Worm (Caenorhabditis elegans): ENCODE measurements around the gene C36A4.11.

The C36A4.11 gene

DNA sequence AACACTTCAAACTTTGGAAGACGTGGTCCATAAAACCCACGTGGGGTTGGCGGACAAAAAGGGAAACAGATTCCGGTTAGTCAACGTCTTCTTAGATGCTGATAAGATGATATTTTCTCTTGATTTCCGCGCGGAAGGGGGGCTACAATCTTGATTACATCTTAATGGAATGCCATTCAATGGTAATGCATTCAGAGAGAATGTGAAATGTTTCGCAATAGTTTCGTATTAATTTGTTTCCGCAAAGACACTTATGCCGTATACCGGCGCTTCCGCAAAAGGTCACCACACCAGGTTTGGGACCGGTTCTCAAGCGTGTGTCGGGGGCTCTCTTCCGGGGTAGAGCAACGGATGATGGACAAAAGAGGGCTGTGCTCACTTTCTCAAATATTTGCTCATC lies 34.1 kb downstream of the C36A4.11 start:
- TF ChIP-seq ceh-9 (tag; optimal IDR thresholded peaks at IDR 0.05): no peak
- TF ChIP-seq odd-2 (tag; optimal IDR thresholded peaks at IDR 0.05): no peak
- TF ChIP-seq zip-5 (tag; optimal IDR thresholded peaks at IDR 0.05): no peak

DNA sequence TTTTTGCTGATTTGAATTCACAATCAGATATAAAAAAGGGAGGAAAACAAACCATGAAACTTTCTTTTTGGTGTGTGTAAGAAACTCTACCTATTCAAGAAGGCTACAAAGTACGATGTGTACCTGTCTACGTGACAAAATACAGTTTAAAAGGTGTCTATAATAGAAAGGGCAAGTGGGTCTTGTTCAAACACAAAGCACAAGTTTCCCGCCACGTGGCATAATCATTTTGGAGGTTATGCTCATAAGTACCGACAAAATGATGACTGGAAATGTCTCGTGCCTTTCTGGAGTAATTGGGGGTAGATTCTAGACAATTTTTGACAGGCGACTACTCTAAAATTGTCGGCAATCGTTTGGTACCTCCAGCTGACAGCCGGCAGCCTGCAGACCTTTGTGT lies 34.5 kb downstream of the C36A4.11 start:
- TF ChIP-seq Y22D7AL.16 (tag; optimal IDR thresholded peaks at IDR 0.05) (no peak), tbx-2 (tag; optimal IDR thresholded peaks at IDR 0.05) (no peak), pag-3 (tag; optimal IDR thresholded peaks at IDR 0.05; ENCODE audit: borderline replicate concordance) (no peak), pha-2 (tag; optimal IDR thresholded peaks at IDR 0.05) (no peak), ref-2 (tag; optimal IDR thresholded peaks at IDR 0.05) (no peak), ceh-45 (GFP tag; IDR thresholded peaks at IDR 0.05) (no peak), lin-11 (tag; optimal IDR thresholded peaks at IDR 0.05) (no peak), ceh-31 (tag; optimal IDR thresholded peaks at IDR 0.05) (no peak), K09A11.1 (tag; optimal IDR thresholded peaks at IDR 0.05; ENCODE audit: insufficient read depth) (no peak), syd-9 (tag; optimal IDR thresholded peaks at IDR 0.05) (no peak), pat-9 (tag; optimal IDR thresholded peaks at IDR 0.05) (no peak), ceh-48 (tag; optimal IDR thresholded peaks at IDR 0.05) (no peak), dmd-4 (tag; optimal IDR thresholded peaks at IDR 0.05; ENCODE audit: borderline replicate concordance) (no peak), hlh-15 (tag; optimal IDR thresholded peaks at IDR 0.05) (no peak), unc-86 (tag; optimal IDR thresholded peaks at IDR 0.05) (no peak), pax-1 (tag; optimal IDR thresholded peaks at IDR 0.05) (no peak), fkh-6 (tag; optimal IDR thresholded peaks at IDR 0.05) (no peak), ceh-19 (GFP tag; optimal IDR thresholded peaks at IDR 0.05) (no peak), ets-4 (tag; optimal IDR thresholded peaks at IDR 0.05) (no peak), ama-1 (optimal IDR thresholded peaks at IDR 0.05) (no peak)

DNA sequence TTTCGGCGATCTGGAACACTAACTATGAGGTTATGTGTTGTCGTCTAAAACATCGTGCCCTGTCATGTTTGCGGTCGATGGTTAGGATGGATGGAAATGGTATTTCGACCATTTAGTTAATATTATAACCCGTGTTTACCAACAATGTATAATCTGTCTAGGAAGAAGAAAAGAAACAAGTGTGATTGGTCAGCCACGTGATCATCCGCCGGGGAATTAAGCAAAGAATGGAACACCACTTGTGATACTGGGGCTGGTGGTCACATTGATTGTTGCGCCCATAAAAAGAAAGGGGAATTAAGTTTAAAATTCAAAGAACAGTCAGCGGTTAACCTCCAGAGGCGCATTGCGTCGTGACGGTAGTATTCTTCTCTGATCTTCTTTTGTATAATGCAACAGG lies 35.2 kb downstream of the C36A4.11 start:
- TF ChIP-seq eyg-1 (tag; optimal IDR thresholded peaks at IDR 0.05): no peak
- peak; percentile 48 for TF ChIP-seq hlh-30 (tag; optimal IDR thresholded peaks at IDR 0.05; ENCODE audit: insufficient read depth)

DNA sequence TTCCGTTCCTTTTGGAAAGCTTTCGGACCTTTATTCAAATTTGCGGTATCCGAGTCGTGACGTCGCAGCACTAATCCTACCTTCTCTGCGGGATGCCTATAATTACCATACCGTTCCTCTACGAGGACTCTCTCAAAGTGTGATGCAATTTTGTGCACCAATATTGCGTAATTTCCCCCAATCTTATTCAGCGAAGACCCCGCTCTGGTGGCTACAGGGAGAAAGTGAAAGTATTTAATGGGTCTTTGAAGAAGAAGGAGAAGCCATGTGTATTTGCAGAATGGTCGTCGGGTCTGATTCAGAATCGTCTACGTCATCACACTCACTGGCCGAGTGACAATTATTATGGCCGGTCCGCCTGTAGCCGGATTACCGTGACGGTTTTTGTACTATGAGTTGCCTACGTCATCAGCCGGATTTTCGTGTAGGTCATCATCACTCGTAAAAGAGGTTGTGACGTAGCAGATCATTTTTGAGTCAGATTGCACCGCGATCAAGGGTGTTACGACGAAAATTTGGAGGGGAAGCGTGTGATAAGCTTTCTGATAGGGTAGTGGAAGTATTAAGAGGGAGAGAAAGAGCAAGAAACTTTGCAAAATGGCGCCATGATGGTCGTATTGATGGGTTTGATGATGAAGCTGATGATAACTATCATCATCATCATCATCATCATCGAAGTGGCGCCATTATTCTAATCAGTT lies 36.0 kb downstream of the C36A4.11 start:
- TF ChIP-seq dmd-4 (tag; optimal IDR thresholded peaks at IDR 0.05; ENCODE audit: borderline replicate concordance) (no peak), sdc-2 (tag; optimal IDR thresholded peaks at IDR 0.05) (no peak), zip-5 (tag; optimal IDR thresholded peaks at IDR 0.05) (no peak), pha-4 (tag; optimal IDR thresholded peaks at IDR 0.05) (no peak), C08G9.2 (tag; optimal IDR thresholded peaks at IDR 0.05) (no peak), che-1 (tag; optimal IDR thresholded peaks at IDR 0.05) (no peak), ceh-31 (tag; optimal IDR thresholded peaks at IDR 0.05) (peak; percentile 32), ref-2 (tag; optimal IDR thresholded peaks at IDR 0.05) (peak; percentile 78), ttx-3 (tag; optimal IDR thresholded peaks at IDR 0.05) (no peak)

DNA sequence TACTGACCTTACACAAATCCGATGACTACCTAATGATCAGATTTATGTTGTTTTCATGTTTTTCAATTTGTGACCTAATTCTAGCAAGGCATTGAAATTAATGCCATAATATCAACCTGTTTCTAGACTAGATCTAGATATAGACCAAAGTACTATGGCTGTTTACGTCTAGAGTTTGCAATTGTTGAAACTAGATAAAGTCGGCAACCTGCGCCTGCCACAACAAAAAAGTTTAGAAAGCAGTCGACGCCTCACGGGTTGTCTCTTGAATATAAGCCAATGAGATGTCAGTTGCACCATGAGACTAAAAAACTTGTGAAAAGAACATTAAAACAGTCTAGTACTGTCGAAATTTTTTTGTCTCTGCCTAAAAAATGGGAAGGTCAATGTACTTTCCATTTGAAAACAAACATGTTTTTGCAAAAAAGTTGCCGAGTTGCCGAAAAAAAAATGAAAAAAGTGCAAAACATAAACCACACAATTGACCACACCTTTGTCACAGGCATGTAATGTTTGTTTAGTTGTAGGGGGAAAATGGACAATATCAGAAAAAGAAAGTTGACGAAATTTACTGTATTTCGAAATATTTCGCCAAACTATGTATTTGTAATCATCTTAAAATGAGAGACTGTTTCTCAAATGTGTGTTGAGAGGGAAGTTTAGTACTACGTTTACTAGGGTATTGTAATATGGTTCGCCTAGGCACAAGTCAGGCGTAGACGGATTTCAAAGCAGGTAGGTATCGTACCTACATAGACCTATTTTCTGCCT lies 38.8 kb downstream of the C36A4.11 start:
- TF ChIP-seq ceh-30 (tag; optimal IDR thresholded peaks at IDR 0.05): no peak

DNA sequence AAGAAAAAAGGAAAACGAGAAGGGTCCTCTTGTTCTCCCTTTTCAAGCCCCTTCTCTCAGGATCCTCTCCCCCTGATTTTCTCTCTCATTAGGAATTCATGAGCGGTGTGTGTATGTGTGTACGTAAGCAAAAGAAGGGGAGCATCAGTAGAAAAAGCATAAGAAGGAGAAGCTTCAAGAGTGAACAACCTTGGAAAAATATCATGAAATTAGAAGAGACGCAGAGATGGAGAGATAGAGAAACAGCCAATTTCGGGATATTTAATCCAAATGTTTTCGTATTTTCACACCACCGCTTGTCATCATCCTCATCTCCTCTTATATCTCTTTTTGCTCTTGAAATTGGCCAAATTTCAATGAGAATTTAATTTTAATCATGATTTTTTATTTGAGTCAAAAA lies 42.8 kb downstream of the C36A4.11 start:
- no peak for TF ChIP-seq pha-4 (tag; optimal IDR thresholded peaks at IDR 0.05)
- peak; percentile 1 for TF ChIP-seq unc-42 (tag; optimal IDR thresholded peaks at IDR 0.05)

Measured in whole organism, late embryonic.